Worm (Caenorhabditis elegans): ENCODE data around the gene dhs-29.

DNA sequence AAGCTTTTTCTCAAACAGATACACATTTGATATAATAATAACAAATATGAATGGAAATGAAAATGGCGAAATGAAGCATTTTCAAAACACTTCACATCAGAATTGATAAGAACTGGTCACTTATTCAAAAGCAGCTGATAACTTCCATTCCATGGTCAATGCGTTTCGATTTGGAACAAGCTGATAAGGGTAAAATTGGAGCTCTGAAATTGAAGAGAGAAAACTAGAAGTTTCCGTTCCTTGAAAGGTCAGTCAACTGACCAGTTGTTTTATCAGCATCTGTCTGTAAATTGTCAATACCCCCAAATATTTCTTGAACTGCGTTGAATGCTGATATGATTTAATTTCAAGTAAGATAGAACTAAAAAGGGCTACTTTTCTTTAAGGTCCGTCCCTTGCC, 12.4 kb downstream of the dhs-29 start:
- TF ChIP-seq lsy-27 (tag; optimal IDR thresholded peaks at IDR 0.05; ENCODE audit: borderline replicate concordance, insufficient read depth): no peak
- TF ChIP-seq efl-1 (GFP tag; optimal IDR thresholded peaks at IDR 0.05): no peak
- TF ChIP-seq attf-5 (GFP tag; optimal IDR thresholded peaks at IDR 0.05): no peak
- TF ChIP-seq nhr-90 (tag; optimal IDR thresholded peaks at IDR 0.05): no peak
- no peak for TF ChIP-seq dpl-1 (GFP tag; optimal IDR thresholded peaks at IDR 0.05)
